Fruit fly (Drosophila melanogaster) whole organism, embryonic: ENCODE data around the gene CG3198.

Experiments used
- Ada2b ChIP-seq: fragments of 200-800 bp; sonication (Bioruptor generic); IDR thresholded peaks from 2 replicates; pipeline ENCODE4 v1.3.6; 2022; ENCODE audit warnings: missing biosample characterization, missing genetic modification characterization
- Asciz ChIP-seq: fragments of 200-800 bp; sonication (Bioruptor generic); optimal IDR thresholded peaks from 2 replicates; lab custom pipeline; 2017; ENCODE audit warnings: missing biosample characterization, mild to moderate bottlenecking, missing genetic modification characterization, missing genetic modification reagents
- B-H2 ChIP-seq: fragments of 200-800 bp; sonication (Bioruptor generic); optimal IDR thresholded peaks from 2 replicates; lab custom pipeline; 2018; ENCODE audit warnings: missing biosample characterization, mild to moderate bottlenecking, missing genetic modification characterization
- BEAF-32 ChIP-seq: fragments of 200-800 bp; sonication (Bioruptor generic); optimal IDR thresholded peaks from 3 replicates; lab custom pipeline; 2017; ENCODE audit warnings: missing biosample characterization, missing genetic modification characterization, mild to moderate bottlenecking, moderate library complexity, missing genetic modification reagents
- C15 ChIP-seq: fragments of 200-800 bp; sonication (Bioruptor generic); IDR thresholded peaks from 3 replicates; pipeline ENCODE4 v1.3.6; 2022; ENCODE audit warnings: missing biosample characterization, missing genetic modification characterization
- CG10267 ChIP-seq: fragments of 200-800 bp; sonication (Bioruptor generic); optimal IDR thresholded peaks from 2 replicates; lab custom pipeline; 2018; ENCODE audit warnings: missing biosample characterization, mild to moderate bottlenecking, missing genetic modification characterization, moderate library complexity
- CG12769 ChIP-seq: fragments of 200-800 bp; sonication (Bioruptor generic); optimal IDR thresholded peaks from 2 replicates; lab custom pipeline; 2019; ENCODE audit warnings: missing biosample characterization, mild to moderate bottlenecking, missing genetic modification characterization, moderate library complexity
- CG14860 ChIP-seq: fragments of 200-800 bp; sonication (Bioruptor generic); IDR thresholded peaks from 3 replicates; pipeline ENCODE4 v1.3.6; 2022; ENCODE audit warnings: missing biosample characterization, missing genetic modification characterization; ENCODE audit not compliant: partially characterized antibody
- CG15269 ChIP-seq: fragments of 200-800 bp; sonication (Bioruptor generic); optimal IDR thresholded peaks from 2 replicates; lab custom pipeline; 2018; ENCODE audit warnings: missing biosample characterization, mild to moderate bottlenecking, missing genetic modification characterization, moderate library complexity
- CG15601 ChIP-seq: fragments of 200-800 bp; sonication (Bioruptor generic); optimal IDR thresholded peaks from 3 replicates; lab custom pipeline; 2019; ENCODE audit warnings: missing biosample characterization, mild to moderate bottlenecking, missing genetic modification characterization, moderate library complexity
- CG17361 ChIP-seq: fragments of 200-800 bp; sonication (Bioruptor generic); IDR thresholded peaks from 3 replicates; pipeline ENCODE4 v1.3.6; 2022; ENCODE audit warnings: missing biosample characterization, missing genetic modification characterization
- CG18476 ChIP-seq: fragments of 200-800 bp; sonication (Bioruptor generic); optimal IDR thresholded peaks from 2 replicates; lab custom pipeline; 2016; ENCODE audit warnings: missing biosample characterization, mild to moderate bottlenecking, missing genetic modification characterization
- CG31388 ChIP-seq: fragments of 200-800 bp; sonication (Bioruptor generic); optimal IDR thresholded peaks from 2 replicates; lab custom pipeline; 2016; ENCODE audit warnings: missing biosample characterization, missing genetic modification characterization
- CG3163 ChIP-seq: fragments of 200-800 bp; sonication (Bioruptor generic); optimal IDR thresholded peaks from 3 replicates; lab custom pipeline; 2016; ENCODE audit warnings: missing biosample characterization, missing genetic modification characterization
- CG34224 ChIP-seq: fragments of 200-800 bp; sonication (Bioruptor generic); IDR thresholded peaks from 3 replicates; pipeline ENCODE4 v1.3.6; 2022; ENCODE audit warnings: missing biosample characterization, missing genetic modification characterization; ENCODE audit not compliant: partially characterized antibody
- CG4424 ChIP-seq: fragments of 200-800 bp; sonication (Bioruptor generic); optimal IDR thresholded peaks from 3 replicates; lab custom pipeline; 2016; ENCODE audit warnings: missing biosample characterization, missing genetic modification characterization
- CG4707 ChIP-seq: fragments of 200-800 bp; sonication (Bioruptor generic); optimal IDR thresholded peaks from 2 replicates; lab custom pipeline; 2018; ENCODE audit warnings: missing biosample characterization, mild to moderate bottlenecking, missing genetic modification characterization, moderate library complexity
- CG4730 ChIP-seq: fragments of 200-800 bp; sonication (Bioruptor generic); IDR thresholded peaks from 2 replicates; pipeline ENCODE4 v1.3.6; 2022; ENCODE audit warnings: missing biosample characterization, missing genetic modification characterization
- CG6765 ChIP-seq: fragments of 200-800 bp; sonication (Bioruptor generic); optimal IDR thresholded peaks from 3 replicates; lab custom pipeline; 2017; ENCODE audit warnings: missing biosample characterization, mild to moderate bottlenecking, missing genetic modification characterization
- CG6854 ChIP-seq: fragments of 200-800 bp; sonication (Bioruptor generic); optimal IDR thresholded peaks from 3 replicates; lab custom pipeline; 2017; ENCODE audit warnings: missing biosample characterization, mild to moderate bottlenecking, missing genetic modification characterization
- CG7745 ChIP-seq: fragments of 200-800 bp; sonication (Bioruptor generic); optimal IDR thresholded peaks from 2 replicates; lab custom pipeline; 2018; ENCODE audit warnings: missing biosample characterization, mild to moderate bottlenecking, missing genetic modification characterization, moderate library complexity
- CG7963 ChIP-seq: fragments of 200-800 bp; sonication (Bioruptor generic); IDR thresholded peaks from 3 replicates; pipeline ENCODE4 v1.3.6; 2022; ENCODE audit warnings: missing biosample characterization, missing genetic modification characterization; ENCODE audit not compliant: partially characterized antibody
- CG9932 ChIP-seq: fragments of 200-800 bp; sonication (Bioruptor generic); IDR thresholded peaks from 2 replicates; pipeline ENCODE4 v1.3.6; 2022; ENCODE audit warnings: missing biosample characterization, missing genetic modification characterization
- Eip74EF ChIP-seq, 2 experiments: fragments of 200-800 bp in 1 of 2; fragments of >200 bp in 1 of 2; sonication (Bioruptor generic) in 1 of 2; optimal IDR thresholded peaks; 2 replicates each; lab custom pipeline; 2017 to 2019; ENCODE audit warnings: missing biosample characterization in 2 of 2, missing genetic modification characterization in 2 of 2, mild to moderate bottlenecking in 1 of 2, moderate library complexity in 1 of 2
- HmgD ChIP-seq: fragments of 200-800 bp; sonication (Bioruptor generic); optimal IDR thresholded peaks from 3 replicates; lab custom pipeline; 2016; ENCODE audit warnings: missing biosample characterization, missing genetic modification characterization
- PHDP ChIP-seq: fragments of 200-800 bp; sonication (Bioruptor generic); optimal IDR thresholded peaks from 3 replicates; lab custom pipeline; 2018; ENCODE audit warnings: missing biosample characterization, mild to moderate bottlenecking, missing genetic modification characterization, moderate library complexity
- ab ChIP-seq: fragments of 200-800 bp; sonication (Bioruptor generic); optimal IDR thresholded peaks from 2 replicates; lab custom pipeline; 2016; ENCODE audit warnings: missing biosample characterization, missing genetic modification characterization
- al ChIP-seq: fragments of 200-800 bp; sonication (Bioruptor generic); IDR thresholded peaks from 2 replicates; pipeline ENCODE4 v1.3.6; 2022; ENCODE audit warnings: missing biosample characterization, missing genetic modification characterization
- ase ChIP-seq: fragments of 200-800 bp; sonication (Bioruptor generic); IDR thresholded peaks from 3 replicates; pipeline ENCODE4 v1.3.6; 2022; ENCODE audit warnings: missing biosample characterization, missing genetic modification characterization
- croc ChIP-seq: fragments of 200-800 bp; sonication (Bioruptor generic); conservative IDR thresholded peaks from 3 replicates; pipeline ENCODE4 v1.3.6; 2022; ENCODE audit warnings: missing biosample characterization, missing genetic modification characterization
- crol ChIP-seq: fragments of 200-800 bp; sonication (Bioruptor generic); IDR thresholded peaks from 2 replicates; pipeline ENCODE4 v1.3.6; 2022; ENCODE audit warnings: missing biosample characterization, missing genetic modification characterization
- emc ChIP-seq: fragments of 200-800 bp; sonication (Bioruptor generic); optimal IDR thresholded peaks from 2 replicates; lab custom pipeline; 2016; ENCODE audit warnings: missing biosample characterization, missing genetic modification characterization
- gcm2 ChIP-seq: fragments of 200-800 bp; sonication (Bioruptor generic); optimal IDR thresholded peaks from 2 replicates; lab custom pipeline; 2016; ENCODE audit warnings: missing biosample characterization, missing genetic modification characterization
- grn ChIP-seq: fragments of 200-800 bp; sonication (Bioruptor generic); optimal IDR thresholded peaks from 3 replicates; lab custom pipeline; 2017; ENCODE audit warnings: missing biosample characterization, missing genetic modification characterization
- inv ChIP-seq: fragments of 200-800 bp; sonication (Bioruptor generic); IDR thresholded peaks from 2 replicates; pipeline ENCODE4 v1.3.6; 2022; ENCODE audit warnings: missing biosample characterization, missing genetic modification characterization; ENCODE audit not compliant: partially characterized antibody
- org-1 ChIP-seq: fragments of 200-800 bp; sonication (Bioruptor generic); optimal IDR thresholded peaks from 2 replicates; lab custom pipeline; 2017; ENCODE audit warnings: missing biosample characterization, missing genetic modification characterization
- pfk ChIP-seq: fragments of 200-800 bp; sonication (Bioruptor generic); optimal IDR thresholded peaks from 2 replicates; lab custom pipeline; 2018; ENCODE audit warnings: missing biosample characterization, mild to moderate bottlenecking, missing genetic modification characterization, moderate library complexity
- run ChIP-seq: fragments of 200-800 bp; sonication (Bioruptor generic); optimal IDR thresholded peaks from 3 replicates; lab custom pipeline; 2018; ENCODE audit warnings: missing biosample characterization, mild to moderate bottlenecking, missing genetic modification characterization
- sc ChIP-seq, 3 experiments: fragments of >200 bp in 2 of 3; fragments of 200-800 bp in 1 of 3; sonication (Bioruptor generic) in 1 of 3; optimal IDR thresholded peaks; 2 replicates in 2 of 3; 3 replicates in 1 of 3; lab custom pipeline; 2017; ENCODE audit warnings: mild to moderate bottlenecking in 1 of 3, missing biosample characterization in 1 of 3, missing genetic modification characterization in 1 of 3, missing genetic modification reagents in 1 of 3
- sd ChIP-seq: fragments of 200-800 bp; sonication (Bioruptor generic); optimal IDR thresholded peaks from 3 replicates; lab custom pipeline; 2018; ENCODE audit warnings: missing biosample characterization, mild to moderate bottlenecking, missing genetic modification characterization, moderate library complexity
- sqz ChIP-seq: fragments of 200-800 bp; sonication (Bioruptor generic); optimal IDR thresholded peaks from 3 replicates; lab custom pipeline; 2018; ENCODE audit warnings: missing biosample characterization, mild to moderate bottlenecking, missing genetic modification characterization
- stwl ChIP-seq: fragments of 200-800 bp; sonication (Bioruptor generic); optimal IDR thresholded peaks from 3 replicates; lab custom pipeline; 2018; ENCODE audit warnings: missing biosample characterization, mild to moderate bottlenecking, missing genetic modification characterization, moderate library complexity
- toy ChIP-seq: fragments of 200-800 bp; sonication (Bioruptor generic); IDR thresholded peaks from 2 replicates; pipeline ENCODE4 v1.3.6; 2022; ENCODE audit warnings: missing biosample characterization, missing genetic modification characterization
- trem ChIP-seq: fragments of 200-800 bp; optimal IDR thresholded peaks from 3 replicates; lab custom pipeline; 2019; ENCODE audit warnings: missing biosample characterization, mild to moderate bottlenecking, missing genetic modification characterization, moderate library complexity
- vvl ChIP-seq: fragments of 200-800 bp; sonication (Bioruptor generic); IDR thresholded peaks from 2 replicates; pipeline ENCODE4 v1.3.6; 2022; ENCODE audit warnings: missing biosample characterization, missing genetic modification characterization
- zf30C ChIP-seq: fragments of 200-800 bp; sonication (Bioruptor generic); optimal IDR thresholded peaks from 3 replicates; lab custom pipeline; 2018; ENCODE audit warnings: missing biosample characterization, mild to moderate bottlenecking, missing genetic modification characterization

Gene CG3198

dm6 chrX:6678635-6679501 lies 5.1 kb upstream of the CG3198 start, which contains the start of gene ND-ASHI (continued):
- TF ChIP-seq zf30C (GFP tag; lab: Kevin White, UChicago), result no peak
- TF ChIP-seq sqz (GFP tag; lab: Kevin White, UChicago), result no peak
- peak; percentile 99 for TF ChIP-seq CG12769 (tag; lab: Kevin White, UChicago)
- peak; percentile 98 for TF ChIP-seq CG9932 (GFP tag; lab: Robert Waterston, UW)
- peak; percentile 99 for TF ChIP-seq vvl (GFP tag; lab: Robert Waterston, UW)
- peak; percentile 95 for TF ChIP-seq CG15269 (tag; lab: Kevin White, UChicago)
- TF ChIP-seq CG7963, result no peak
- TF ChIP-seq croc (GFP tag; lab: Robert Waterston, UW), result peak; percentile 84
- TF ChIP-seq stwl (tag; lab: Kevin White, UChicago), result peak; percentile 9
- peak; percentile 73 for TF ChIP-seq CG4707 (GFP tag; lab: Kevin White, UChicago)
- TF ChIP-seq al (GFP tag; lab: Robert Waterston, UW), result peak; percentile 95
- TF ChIP-seq CG34224, result no peak
- peak; percentile 92 for TF ChIP-seq CG4424 (GFP tag; lab: Kevin White, UChicago)
- no peak for TF ChIP-seq inv
- TF ChIP-seq gcm2 (GFP tag; lab: Kevin White, UChicago), result peak; percentile 93
- TF ChIP-seq ab (GFP tag; lab: Kevin White, UChicago), result peak; percentile 89

dm6 chrX:6677826-6678489 lies 4.2 kb upstream of the CG3198 start, which contains the start of gene Fum1:
Gene Fum1 (plus strand): TSS chrX:6678424.
- no peak for TF ChIP-seq pfk (GFP tag; lab: Kevin White, UChicago)
- no peak for TF ChIP-seq CG4730 (GFP tag; lab: Robert Waterston, UW)
- TF ChIP-seq org-1 (GFP tag; lab: Kevin White, UChicago), result no peak
- peak; percentile 44 for TF ChIP-seq CG10267 (tag; lab: Kevin White, UChicago)
- TF ChIP-seq CG6854 (GFP tag; lab: Kevin White, UChicago), result no peak
- TF ChIP-seq Ada2b (GFP tag; lab: Robert Waterston, UW), result no peak
- no peak for TF ChIP-seq emc (GFP tag; lab: Kevin White, UChicago)
- TF ChIP-seq CG31388 (GFP tag; lab: Kevin White, UChicago), result no peak
- no peak for TF ChIP-seq ase (GFP tag; lab: Robert Waterston, UW)
- no peak for TF ChIP-seq B-H2 (GFP tag; lab: Kevin White, UChicago)
- TF ChIP-seq BEAF-32 (GFP tag; lab: Kevin White, UChicago), result peak; percentile 92
- TF ChIP-seq sd (tag; lab: Kevin White, UChicago), result no peak
- peak; percentile 69 for TF ChIP-seq trem (tag; lab: Kevin White, UChicago)
- peak; percentile 19; the same call in 1 of the 3 replicates for TF ChIP-seq CG17361 (GFP tag; lab: Robert Waterston, UW)
- no peak for TF ChIP-seq grn (GFP tag; lab: Kevin White, UChicago)
- peak; percentile 88 for TF ChIP-seq CG14860 (GFP tag; lab: Robert Waterston, UW)
- TF ChIP-seq crol (GFP tag; lab: Robert Waterston, UW), result no peak
- no peak for TF ChIP-seq CG3163 (GFP tag; lab: Kevin White, UChicago)
- no peak for TF ChIP-seq run (tag; lab: Kevin White, UChicago)
- no peak for TF ChIP-seq Asciz (GFP tag; lab: Kevin White, UChicago)
- no peak for TF ChIP-seq CG15601 (tag; lab: Kevin White, UChicago)
- no peak for TF ChIP-seq CG6765 (GFP tag; lab: Kevin White, UChicago)
- TF ChIP-seq Eip74EF (GFP tag; optimal IDR thresholded peaks at IDR 0.05; lab: Kevin White, UChicago), result peak in 1 of 2 experiments; percentile 4
- peak; percentile 19 for TF ChIP-seq PHDP (tag; lab: Kevin White, UChicago)
- TF ChIP-seq CG18476 (GFP tag; lab: Kevin White, UChicago), result no peak
- TF ChIP-seq toy, result no peak
- TF ChIP-seq C15 (GFP tag; lab: Robert Waterston, UW), result no peak
- no peak for TF ChIP-seq HmgD (GFP tag; lab: Kevin White, UChicago)
- TF ChIP-seq sc (optimal IDR thresholded peaks at IDR 0.05; lab: Kevin White, UChicago), result no peak
- TF ChIP-seq sc (GFP tag; optimal IDR thresholded peaks at IDR 0.05; lab: Kevin White, UChicago), result no peak
- TF ChIP-seq CG7745 (tag; lab: Kevin White, UChicago), result no peak
